Fruit fly (Drosophila melanogaster) whole organism, prepupa: ENCODE measurements around the gene CG14715.

Experiments
- CG10631 ChIP-seq: fragments of 200-800 bp; sonication (Bioruptor generic); optimal IDR thresholded peaks from 2 replicates; lab custom pipeline; 2016; ENCODE audit warnings: missing biosample characterization, missing genetic modification characterization
- CG10669 ChIP-seq: fragments of 200-800 bp; sonication (Bioruptor generic); optimal IDR thresholded peaks from 3 replicates; lab custom pipeline; 2018; ENCODE audit warnings: missing biosample characterization, mild to moderate bottlenecking, missing genetic modification characterization, moderate library complexity
- CG11294 ChIP-seq: fragments of 200-800 bp; sonication (Bioruptor generic); IDR thresholded peaks from 2 replicates; pipeline ENCODE4 v1.3.6; 2022; ENCODE audit warnings: missing biosample characterization, missing genetic modification characterization
- CG3032 ChIP-seq: fragments of 200-800 bp; optimal IDR thresholded peaks from 2 replicates; lab custom pipeline; 2019; ENCODE audit warnings: missing biosample characterization, mild to moderate bottlenecking, missing genetic modification characterization, moderate library complexity
- CG31627 ChIP-seq: fragments of 200-800 bp; sonication (Bioruptor generic); optimal IDR thresholded peaks from 3 replicates; lab custom pipeline; 2016; ENCODE audit warnings: missing biosample characterization, missing genetic modification characterization
- CG32006 ChIP-seq: fragments of 200-800 bp; sonication (Bioruptor generic); optimal IDR thresholded peaks from 3 replicates; lab custom pipeline; 2017; ENCODE audit warnings: missing biosample characterization, mild to moderate bottlenecking, missing genetic modification characterization
- CG3919 ChIP-seq: fragments of 200-800 bp; sonication (Bioruptor generic); optimal IDR thresholded peaks from 3 replicates; lab custom pipeline; 2016; ENCODE audit warnings: missing biosample characterization, missing genetic modification characterization
- CG6792 ChIP-seq: fragments of 200-800 bp; sonication (Bioruptor generic); optimal IDR thresholded peaks from 3 replicates; lab custom pipeline; 2016; ENCODE audit warnings: missing biosample characterization, missing genetic modification characterization
- CG6808 ChIP-seq: fragments of 200-800 bp; sonication (Bioruptor generic); optimal IDR thresholded peaks from 3 replicates; lab custom pipeline; 2017; ENCODE audit warnings: missing biosample characterization, missing genetic modification characterization, mild to moderate bottlenecking, moderate library complexity, missing genetic modification reagents
- CG6854 ChIP-seq: fragments of 200-800 bp; sonication (Bioruptor generic); optimal IDR thresholded peaks from 2 replicates; lab custom pipeline; 2017; ENCODE audit warnings: missing biosample characterization, mild to moderate bottlenecking, missing genetic modification characterization
- CG8319 ChIP-seq: fragments of 200-800 bp; sonication (Bioruptor generic); optimal IDR thresholded peaks from 3 replicates; lab custom pipeline; 2016; ENCODE audit warnings: missing biosample characterization, missing genetic modification characterization
- Eip75B ChIP-seq: fragments of 200-800 bp; sonication (Bioruptor generic); optimal IDR thresholded peaks from 3 replicates; lab custom pipeline; 2016; ENCODE audit warnings: missing biosample characterization, missing genetic modification characterization
- Eip78C ChIP-seq: fragments of 200-800 bp; sonication (Bioruptor generic); peaks from one replicate; lab custom pipeline; 2016; ENCODE audit warnings: missing biosample characterization, missing genetic modification characterization
- Eip93F ChIP-seq: fragments of 200-800 bp; sonication (Bioruptor generic); optimal IDR thresholded peaks from 2 replicates; lab custom pipeline; 2016; ENCODE audit warnings: missing biosample characterization, mild to moderate bottlenecking, missing genetic modification characterization
- Ets21C ChIP-seq: fragments of 200-800 bp; sonication (Bioruptor generic); optimal IDR thresholded peaks from 3 replicates; lab custom pipeline; 2016; ENCODE audit warnings: missing biosample characterization, missing genetic modification characterization
- Ets96B ChIP-seq: fragments of 200-800 bp; optimal IDR thresholded peaks from 2 replicates; lab custom pipeline; 2019; ENCODE audit warnings: missing biosample characterization, mild to moderate bottlenecking, missing genetic modification characterization, moderate library complexity
- Hr39 ChIP-seq: fragments of 200-800 bp; sonication (Bioruptor generic); optimal IDR thresholded peaks from 2 replicates; lab custom pipeline; 2016; ENCODE audit warnings: missing biosample characterization, missing genetic modification characterization
- Met ChIP-seq: fragments of 200-800 bp; sonication (Bioruptor generic); optimal IDR thresholded peaks from 3 replicates; lab custom pipeline; 2016; ENCODE audit warnings: missing biosample characterization, missing genetic modification characterization
- OdsH ChIP-seq: fragments of 200-800 bp; sonication (Bioruptor generic); optimal IDR thresholded peaks from 3 replicates; lab custom pipeline; 2016; ENCODE audit warnings: missing biosample characterization, missing genetic modification characterization
- Sox102F ChIP-seq: fragments of 200-800 bp; sonication (Bioruptor generic); optimal IDR thresholded peaks from 2 replicates; lab custom pipeline; 2016; ENCODE audit warnings: missing biosample characterization, mild to moderate bottlenecking, missing genetic modification characterization
- Sox14 ChIP-seq: fragments of 200-800 bp; sonication (Bioruptor generic); optimal IDR thresholded peaks from 3 replicates; lab custom pipeline; 2016; ENCODE audit warnings: missing biosample characterization, missing genetic modification characterization
- Sox15 ChIP-seq: fragments of 200-800 bp; sonication (Bioruptor generic); optimal IDR thresholded peaks from 3 replicates; lab custom pipeline; 2016; ENCODE audit warnings: missing biosample characterization, missing genetic modification characterization
- acj6 ChIP-seq: fragments of 200-800 bp; sonication (Bioruptor generic); optimal IDR thresholded peaks from 3 replicates; lab custom pipeline; 2016; ENCODE audit warnings: missing biosample characterization, missing genetic modification characterization
- cyc ChIP-seq: fragments of 200-800 bp; sonication (Bioruptor generic); optimal IDR thresholded peaks from 3 replicates; lab custom pipeline; 2016; ENCODE audit warnings: missing biosample characterization, missing genetic modification characterization
- dac ChIP-seq: fragments of 200-800 bp; sonication (Bioruptor generic); optimal IDR thresholded peaks from 2 replicates; lab custom pipeline; 2017; ENCODE audit warnings: missing biosample characterization, mild to moderate bottlenecking, missing genetic modification characterization
- dsx ChIP-seq: fragments of 200-800 bp; optimal IDR thresholded peaks from 3 replicates; lab custom pipeline; 2019; ENCODE audit warnings: missing biosample characterization, mild to moderate bottlenecking, missing genetic modification characterization, moderate library complexity; ENCODE audit not compliant: poor library complexity, severe bottlenecking
- esn ChIP-seq: fragments of 200-800 bp; sonication (Bioruptor generic); optimal IDR thresholded peaks from 2 replicates; lab custom pipeline; 2016; ENCODE audit warnings: missing biosample characterization, mild to moderate bottlenecking, missing genetic modification characterization, moderate library complexity
- fkh ChIP-seq: fragments of 200-800 bp; sonication (Bioruptor generic); optimal IDR thresholded peaks from 3 replicates; lab custom pipeline; 2017; ENCODE audit warnings: missing biosample characterization, mild to moderate bottlenecking, missing genetic modification characterization, moderate library complexity
- lz ChIP-seq: fragments of 200-800 bp; sonication (Bioruptor generic); optimal IDR thresholded peaks from 3 replicates; lab custom pipeline; 2016; ENCODE audit warnings: missing biosample characterization, missing genetic modification characterization
- salr ChIP-seq, 2 experiments: fragments of 200-800 bp; sonication (Bioruptor generic); optimal IDR thresholded peaks; 3 replicates each; lab custom pipeline; 2016 to 2018; ENCODE audit warnings: missing biosample characterization in 2 of 2, missing genetic modification characterization in 2 of 2, mild to moderate bottlenecking in 1 of 2
- spab ChIP-seq: fragments of 200-800 bp; sonication (Bioruptor generic); optimal IDR thresholded peaks from 2 replicates; lab custom pipeline; 2017; ENCODE audit warnings: missing biosample characterization, mild to moderate bottlenecking, missing genetic modification characterization, missing genetic modification reagents
- ss ChIP-seq, 2 experiments: fragments of 200-800 bp; sonication (Bioruptor generic); optimal IDR thresholded peaks; 2 replicates in 1 of 2; 3 replicates in 1 of 2; lab custom pipeline; 2017 to 2018; ENCODE audit warnings: mild to moderate bottlenecking in 2 of 2, missing biosample characterization in 2 of 2, missing genetic modification characterization in 2 of 2, moderate library complexity in 1 of 2
- svp ChIP-seq: fragments of 200-800 bp; sonication (Bioruptor generic); peaks from one replicate; lab custom pipeline; 2016; ENCODE audit warnings: missing biosample characterization, missing genetic modification characterization
- topi ChIP-seq: fragments of 200-800 bp; sonication (Bioruptor generic); optimal IDR thresholded peaks from 3 replicates; lab custom pipeline; 2016; ENCODE audit warnings: missing biosample characterization, missing genetic modification characterization
- vri ChIP-seq: fragments of 200-800 bp; sonication (Bioruptor generic); optimal IDR thresholded peaks from 3 replicates; lab custom pipeline; 2016; ENCODE audit warnings: missing biosample characterization, mild to moderate bottlenecking, missing genetic modification characterization

The CG14715 gene

dm6 chr3R:11673955-11674663 lies at the start of gene CG14715:
CG14715 (plus strand) TSS chr3R:11674221.
- TF ChIP-seq svp (GFP tag; lab: Kevin White, UChicago) (peak; percentile 94), Hr39 (GFP tag; lab: Kevin White, UChicago) (peak; percentile 57), CG8319 (no peak), CG3919 (GFP tag; lab: Kevin White, UChicago) (peak; percentile 19), lz (GFP tag; lab: Kevin White, UChicago) (peak; percentile 47), CG10631 (GFP tag; lab: Kevin White, UChicago) (peak; percentile 31), spab (GFP tag; lab: Kevin White, UChicago) (no peak), Sox14 (GFP tag; lab: Kevin White, UChicago) (peak; percentile 64), vri (GFP tag; lab: Kevin White, UChicago) (no peak), ss (GFP tag; optimal IDR thresholded peaks at IDR 0.05; lab: Kevin White, UChicago) (no peak), Ets21C (GFP tag; lab: Kevin White, UChicago) (peak; percentile 19), CG3032 (tag; lab: Kevin White, UChicago) (peak; percentile 22), CG6792 (GFP tag; lab: Kevin White, UChicago) (peak; percentile 17), CG10669 (GFP tag; lab: Kevin White, UChicago) (no peak), acj6 (GFP tag; lab: Kevin White, UChicago) (peak; percentile 30), Eip78C (GFP tag; lab: Kevin White, UChicago) (peak; percentile 65), fkh (GFP tag; lab: Kevin White, UChicago) (peak; percentile 33), dac (no peak), Sox15 (peak; percentile 6), CG31627 (GFP tag; lab: Kevin White, UChicago) (peak; percentile 65), cyc (GFP tag; lab: Kevin White, UChicago) (peak; percentile 39), dsx (no peak), topi (GFP tag; lab: Kevin White, UChicago) (peak; percentile 44), Eip75B (peak; percentile 27), esn (GFP tag; lab: Kevin White, UChicago) (peak; percentile 59), CG6808 (GFP tag; lab: Kevin White, UChicago) (no peak), CG6854 (no peak), OdsH (no peak)

DNA sequence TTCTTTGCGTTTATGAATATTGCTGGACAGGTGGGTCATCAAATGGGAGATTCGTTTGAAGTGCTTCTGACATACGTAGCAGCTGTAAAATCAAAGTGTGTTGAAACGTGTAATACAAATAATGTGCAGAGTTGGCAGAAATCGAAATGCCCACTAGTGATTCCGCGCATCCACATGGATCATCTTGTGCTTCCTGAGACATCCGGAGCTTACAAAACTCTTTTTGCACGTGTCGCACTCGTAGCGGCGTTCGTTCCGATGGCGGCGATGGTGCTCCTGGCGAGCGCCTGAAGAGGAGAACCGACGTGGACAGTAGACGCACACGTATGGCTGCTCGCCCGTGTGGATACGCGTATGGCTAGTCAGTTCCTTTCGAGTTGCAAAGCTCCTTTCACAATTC lies 48.5 kb upstream of the CG14715 start, which contains the start of gene Zaf1:
Gene Zaf1, minus strand, starts transcription at position 101 of the 400 bp plus-strand sequence.
- TF ChIP-seq dac (no peak), CG6854 (no peak), CG11294 (GFP tag; lab: Robert Waterston, UW) (no peak), salr (GFP tag; optimal IDR thresholded peaks at IDR 0.05; lab: Kevin White, UChicago) (no peak), Sox14 (GFP tag; lab: Kevin White, UChicago) (no peak), Ets96B (tag; lab: Kevin White, UChicago) (no peak), Sox102F (GFP tag; lab: Kevin White, UChicago) (no peak), CG32006 (GFP tag; lab: Kevin White, UChicago) (no peak)

DNA sequence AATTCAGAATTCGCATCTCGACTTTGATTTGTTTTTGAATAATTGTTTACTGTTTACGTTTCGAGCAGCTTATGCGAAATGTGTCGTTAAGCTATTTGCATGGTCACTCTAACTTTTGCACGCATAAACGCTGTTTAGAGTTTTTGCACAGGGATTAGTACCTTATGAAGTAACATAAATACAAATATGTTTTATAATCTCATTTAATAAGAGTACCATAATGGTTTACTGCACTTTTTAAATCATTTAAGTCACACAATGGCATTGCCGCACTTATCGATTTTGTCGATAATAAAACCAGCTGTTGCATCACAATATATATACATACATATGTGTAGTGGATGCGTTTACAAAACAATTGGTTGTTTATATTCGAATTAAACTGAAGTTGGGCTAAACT lies 47.5 kb upstream of the CG14715 start, which contains the start of the genes CG6813 and CG18764:
Gene CG6813, minus strand, starts transcription at position 68 of the 400 bp plus-strand sequence.
Gene CG18764, plus strand, starts transcription at position 319 of the 400 bp plus-strand sequence.
- TF ChIP-seq Eip93F (peak; percentile 26), esn (GFP tag; lab: Kevin White, UChicago) (peak; percentile 27), Met (GFP tag; lab: Kevin White, UChicago) (no peak)
